Fruit fly (Drosophila melanogaster): ENCODE data around the gene CG13362.

The CG13362 gene

dm6 chrX:796397-796989 lies 45.4 kb upstream of the CG13362 start (continued):
- TF ChIP-seq gcm2 (GFP tag; optimal IDR thresholded peaks at IDR 0.05) (no peak), CG13775 (GFP tag; optimal IDR thresholded peaks at IDR 0.05) (no peak), Ptx1 (GFP tag; IDR thresholded peaks at IDR 0.05) (no peak), dysf (GFP tag; IDR thresholded peaks at IDR 0.05) (peak; percentile 25; the same call in 1 of the 3 replicates), CG10366 (GFP tag; IDR thresholded peaks at IDR 0.05) (no peak), yki (optimal IDR thresholded peaks at IDR 0.05) (no peak), inv (GFP tag; IDR thresholded peaks at IDR 0.05; ENCODE audit: partially characterized antibody) (peak; percentile 86), hth (optimal IDR thresholded peaks at IDR 0.05) (no peak), ro (GFP tag; IDR thresholded peaks at IDR 0.05) (no peak), kay (GFP tag; optimal IDR thresholded peaks at IDR 0.05) (no peak), Sin3A (optimal IDR thresholded peaks at IDR 0.05) (no peak), gce (GFP tag; IDR thresholded peaks at IDR 0.05) (no peak), croc (GFP tag; conservative IDR thresholded peaks at IDR 0.05) (no peak), odd (GFP tag; optimal IDR thresholded peaks at IDR 0.05) (no peak), lab (GFP tag; optimal IDR thresholded peaks at IDR 0.05) (no peak), CG4617 (GFP tag; optimal IDR thresholded peaks at IDR 0.05; ENCODE audit: borderline replicate concordance) (no peak), CG13287 (GFP tag; IDR thresholded peaks at IDR 0.05; ENCODE audit: partially characterized antibody) (peak; percentile 98), CG6765 (GFP tag; optimal IDR thresholded peaks at IDR 0.05) (no peak), sqz (GFP tag; optimal IDR thresholded peaks at IDR 0.05) (no peak), sna (GFP tag; IDR thresholded peaks at IDR 0.05; ENCODE audit: partially characterized antibody) (peak; percentile 96), Hr51 (GFP tag; optimal IDR thresholded peaks at IDR 0.05) (no peak), Side (GFP tag; optimal IDR thresholded peaks at IDR 0.05) (peak; percentile 32), CG31224 (GFP tag; IDR thresholded peaks at IDR 0.05) (peak; percentile 98), Kr (GFP tag; optimal IDR thresholded peaks at IDR 0.05) (peak; percentile 98), Dfd (GFP tag; optimal IDR thresholded peaks at IDR 0.05) (no peak), sima (GFP tag; optimal IDR thresholded peaks at IDR 0.05) (no peak), CG9609 (GFP tag; optimal IDR thresholded peaks at IDR 0.05) (no peak), Atf6 (GFP tag; IDR thresholded peaks at IDR 0.05) (no peak), CG17568 (GFP tag; optimal IDR thresholded peaks at IDR 0.05) (no peak), CG12744 (GFP tag; optimal IDR thresholded peaks at IDR 0.05) (no peak), CG3163 (GFP tag; optimal IDR thresholded peaks at IDR 0.05) (no peak), Sox100B (GFP tag; optimal IDR thresholded peaks at IDR 0.05) (no peak), klu (GFP tag; IDR thresholded peaks at IDR 0.05) (no peak), CG9797 (GFP tag; optimal IDR thresholded peaks at IDR 0.05) (no peak), D19B (GFP tag; optimal IDR thresholded peaks at IDR 0.05) (no peak)

dm6 chrX:792923-793322 lies 41.8 kb upstream of the CG13362 start, which contains the start of gene CG16989:
Gene CG16989, plus strand, starts transcription at chrX:793147.
- TF ChIP-seq crp (GFP tag; optimal IDR thresholded peaks at IDR 0.05) (no peak), CG10321 (GFP tag; IDR thresholded peaks at IDR 0.05) (no peak), CG17186 (GFP tag; optimal IDR thresholded peaks at IDR 0.05) (peak; percentile 49), CG13624 (GFP tag; optimal IDR thresholded peaks at IDR 0.05) (peak; percentile 51), CG6175 (GFP tag; IDR thresholded peaks at IDR 0.05) (no peak), her (GFP tag; optimal IDR thresholded peaks at IDR 0.05) (no peak), Hand (GFP tag; optimal IDR thresholded peaks at IDR 0.05) (no peak), CG11560 (tag; IDR thresholded peaks at IDR 0.05) (peak; percentile 95), stwl (tag; optimal IDR thresholded peaks at IDR 0.05) (peak; percentile 68), CG6683 (GFP tag; optimal IDR thresholded peaks at IDR 0.05) (no peak), CG4328 (GFP tag; optimal IDR thresholded peaks at IDR 0.05) (no peak), knrl (GFP tag; IDR thresholded peaks at IDR 0.05; ENCODE audit: partially characterized antibody) (peak; percentile 33; the same call in 1 of the 3 replicates), ATbp (GFP tag; optimal IDR thresholded peaks at IDR 0.05) (no peak), dan (GFP tag; IDR thresholded peaks at IDR 0.05) (no peak), emc (GFP tag; optimal IDR thresholded peaks at IDR 0.05) (no peak), cwo (GFP tag; optimal IDR thresholded peaks at IDR 0.05) (no peak), salm (tag; optimal IDR thresholded peaks at IDR 0.05) (no peak), HLH3B (GFP tag; IDR thresholded peaks at IDR 0.05) (no peak), CG17829 (tag; optimal IDR thresholded peaks at IDR 0.05) (no peak)
